Worm (Caenorhabditis elegans) whole organism, L1 larva: Measurements from ENCODE around the gene gos-28.

Source experiments
- C04F5.9 ChIP-seq: sonication (generic microtip); optimal IDR thresholded peaks from 2 replicates; lab custom pipeline; 2016; ENCODE audit warnings: missing genetic modification characterization, missing compliant biosample characterization
- C16A3.4 ChIP-seq: fragments of 150-350 bp; optimal IDR thresholded peaks from 2 replicates; lab custom pipeline; 2014; ENCODE audit warnings: missing biosample characterization, missing genetic modification characterization
- aha-1 ChIP-seq: fragments of 150-350 bp; optimal IDR thresholded peaks from 2 replicates; lab custom pipeline; 2014; ENCODE audit warnings: missing biosample characterization, missing genetic modification characterization
- alr-1 ChIP-seq: fragments of 200-800 bp; sonication (Bioruptor generic); optimal IDR thresholded peaks from 2 replicates; lab custom pipeline; 2018; ENCODE audit warnings: borderline replicate concordance, mild to moderate bottlenecking, missing genetic modification characterization, missing compliant biosample characterization
- ama-1 ChIP-seq: fragments of 150-350 bp; optimal IDR thresholded peaks from 2 replicates; lab custom pipeline; 2014
- blmp-1 ChIP-seq: fragments of 150-350 bp; optimal IDR thresholded peaks from 2 replicates; lab custom pipeline; 2014; ENCODE audit warnings: missing biosample characterization, missing genetic modification characterization
- ceh-63 ChIP-seq: fragments of 200-800 bp; sonication (Bioruptor generic); optimal IDR thresholded peaks from 2 replicates; lab custom pipeline; 2018; ENCODE audit warnings: mild to moderate bottlenecking, missing genetic modification characterization, missing compliant biosample characterization
- ceh-82 ChIP-seq, 3 experiments: fragments of 150-350 bp in 1 of 3; sonication (generic microtip) in 2 of 3; optimal IDR thresholded peaks; 2 replicates each; lab custom pipeline; 2014 to 2017; ENCODE audit warnings: missing biosample characterization in 3 of 3, missing genetic modification characterization in 3 of 3
- dpl-1 ChIP-seq, 3 experiments: fragments of 150-350 bp in 2 of 3; sonication (generic microtip) in 1 of 3; optimal IDR thresholded peaks; 2 replicates each; lab custom pipeline; 2014 to 2017; ENCODE audit warnings: missing biosample characterization in 3 of 3, missing genetic modification characterization in 3 of 3, missing genetic modification reagents in 3 of 3
- efl-1 ChIP-seq, 4 experiments: fragments of 150-350 bp; optimal IDR thresholded peaks in 3 of 4; peaks in 1 of 4; 1 replicate in 1 of 4; 2 replicates in 3 of 4; lab custom pipeline; 2014; ENCODE audit warnings: missing biosample characterization in 2 of 4, missing genetic modification characterization in 2 of 4, missing genetic modification reagents in 2 of 4
- egl-27 ChIP-seq, 2 experiments: fragments of 150-350 bp in 1 of 2; sonication (generic microtip); optimal IDR thresholded peaks; 3 replicates each; lab custom pipeline; 2017 to 2018; ENCODE audit warnings: missing biosample characterization in 2 of 2, missing genetic modification characterization in 2 of 2, missing genetic modification reagents in 2 of 2
- elt-3 ChIP-seq, 6 experiments: fragments of 150-350 bp in 1 of 6; sonication (generic microtip); optimal IDR thresholded peaks; 2 replicates each; lab custom pipeline; 2017 to 2018; ENCODE audit warnings: missing biosample characterization in 6 of 6, missing genetic modification characterization in 6 of 6, inconsistent platforms in 1 of 6
- fkh-10 ChIP-seq: sonication (generic microtip); optimal IDR thresholded peaks from 2 replicates; lab custom pipeline; 2017; ENCODE audit warnings: missing biosample characterization, missing genetic modification reagents, missing genetic modification characterization
- fkh-4 ChIP-seq: sonication (generic microtip); optimal IDR thresholded peaks from 2 replicates; lab custom pipeline; 2016; ENCODE audit warnings: missing compliant biosample characterization, missing genetic modification characterization, borderline replicate concordance
- fkh-8 ChIP-seq: sonication (generic microtip); optimal IDR thresholded peaks from 2 replicates; lab custom pipeline; 2016; ENCODE audit warnings: mild to moderate bottlenecking, missing genetic modification characterization, missing compliant biosample characterization
- fos-1 ChIP-seq: fragments of 150-350 bp; optimal IDR thresholded peaks from 2 replicates; lab custom pipeline; 2014; ENCODE audit warnings: missing biosample characterization, missing genetic modification characterization
- hlh-17 ChIP-seq: fragments of 200-800 bp; sonication (Bioruptor generic); optimal IDR thresholded peaks from 2 replicates; lab custom pipeline; 2018; ENCODE audit warnings: missing genetic modification characterization, mild to moderate bottlenecking, missing compliant biosample characterization, moderate library complexity, borderline replicate concordance
- hlh-4 ChIP-seq: sonication (generic microtip); optimal IDR thresholded peaks from 2 replicates; lab custom pipeline; 2016; ENCODE audit warnings: mild to moderate bottlenecking, missing genetic modification characterization, missing compliant biosample characterization
- hpl-2 ChIP-seq: fragments of 150-350 bp; optimal IDR thresholded peaks from 2 replicates; lab custom pipeline; 2014; ENCODE audit warnings: missing biosample characterization, missing genetic modification reagents, missing genetic modification characterization
- lin-14 ChIP-seq: fragments of 200-800 bp; sonication (Bioruptor generic); optimal IDR thresholded peaks from 2 replicates; lab custom pipeline; 2018; ENCODE audit warnings: mild to moderate bottlenecking, missing genetic modification characterization, moderate library complexity, missing compliant biosample characterization
- lsy-2 ChIP-seq, 2 experiments: fragments of 150-350 bp; optimal IDR thresholded peaks; 2 replicates each; lab custom pipeline; 2014; ENCODE audit warnings: missing biosample characterization in 2 of 2, missing genetic modification characterization in 2 of 2
- mab-9 ChIP-seq: fragments of 200-800 bp; sonication (Bioruptor generic); IDR thresholded peaks from 2 replicates; pipeline ENCODE4 v1.3.6; 2022; ENCODE audit warnings: missing genetic modification reagents, missing genetic modification characterization, missing compliant biosample characterization
- mdl-1 ChIP-seq, 2 experiments: fragments of 150-350 bp; optimal IDR thresholded peaks; 2 replicates each; lab custom pipeline; 2014 to 2017; ENCODE audit warnings: missing biosample characterization in 2 of 2, missing genetic modification characterization in 2 of 2, inconsistent platforms in 1 of 2
- mef-2 ChIP-seq: fragments of 150-350 bp; optimal IDR thresholded peaks from 2 replicates; lab custom pipeline; 2014; ENCODE audit warnings: missing biosample characterization, missing genetic modification characterization
- mep-1 ChIP-seq: fragments of 150-350 bp; optimal IDR thresholded peaks from 2 replicates; lab custom pipeline; 2014; ENCODE audit warnings: missing biosample characterization, missing genetic modification characterization
- nhr-11 ChIP-seq: fragments of 150-350 bp; optimal IDR thresholded peaks from 2 replicates; lab custom pipeline; 2014; ENCODE audit warnings: missing biosample characterization, missing genetic modification characterization
- nhr-12 ChIP-seq: sonication (generic microtip); optimal IDR thresholded peaks from 2 replicates; lab custom pipeline; 2017; ENCODE audit warnings: missing biosample characterization, missing genetic modification characterization
- nhr-19 ChIP-seq: fragments of 200-800 bp; sonication (Bioruptor generic); conservative IDR thresholded peaks from 2 replicates; pipeline ENCODE4 v1.3.6; 2022; ENCODE audit warnings: missing genetic modification characterization, missing compliant biosample characterization
- nhr-20 ChIP-seq: sonication (generic microtip); optimal IDR thresholded peaks from 2 replicates; lab custom pipeline; 2016; ENCODE audit warnings: mild to moderate bottlenecking, missing genetic modification characterization, missing compliant biosample characterization
- nhr-237 ChIP-seq: fragments of 150-350 bp; optimal IDR thresholded peaks from 2 replicates; lab custom pipeline; 2014; ENCODE audit warnings: missing biosample characterization, missing genetic modification characterization
- nhr-47 ChIP-seq: sonication (generic microtip); optimal IDR thresholded peaks from 2 replicates; lab custom pipeline; 2016; ENCODE audit warnings: mild to moderate bottlenecking, missing genetic modification characterization, moderate library complexity, missing compliant biosample characterization
- nhr-71 ChIP-seq: sonication (generic microtip); optimal IDR thresholded peaks from 2 replicates; lab custom pipeline; 2016; ENCODE audit warnings: mild to moderate bottlenecking, missing genetic modification characterization, moderate library complexity, missing compliant biosample characterization
- nhr-77 ChIP-seq: fragments of 150-350 bp; optimal IDR thresholded peaks from 2 replicates; lab custom pipeline; 2014; ENCODE audit warnings: missing biosample characterization, missing genetic modification characterization
- nhr-84 ChIP-seq: sonication (generic microtip); optimal IDR thresholded peaks from 2 replicates; lab custom pipeline; 2017; ENCODE audit warnings: missing biosample characterization, missing genetic modification characterization
- nhr-85 ChIP-seq: sonication (generic microtip); peaks from one replicate; lab custom pipeline; 2016; ENCODE audit warnings: missing genetic modification characterization, inconsistent platforms, missing compliant biosample characterization
- nhr-90 ChIP-seq: sonication (generic microtip); optimal IDR thresholded peaks from 2 replicates; lab custom pipeline; 2016; ENCODE audit warnings: mild to moderate bottlenecking, missing genetic modification characterization, missing compliant biosample characterization; ENCODE audit not compliant: poor library complexity
- pag-3 ChIP-seq: sonication (generic microtip); optimal IDR thresholded peaks from 2 replicates; lab custom pipeline; 2017; ENCODE audit warnings: missing genetic modification characterization, mild to moderate bottlenecking, missing compliant biosample characterization, antibody characterized with exemption, borderline replicate concordance; ENCODE audit not compliant: insufficient read depth
- pax-3 ChIP-seq: fragments of 200-800 bp; sonication (Bioruptor generic); optimal IDR thresholded peaks from 2 replicates; lab custom pipeline; 2018; ENCODE audit warnings: mild to moderate bottlenecking, missing genetic modification characterization, moderate library complexity, missing compliant biosample characterization
- pqm-1 ChIP-seq: sonication (generic microtip); optimal IDR thresholded peaks from 3 replicates; lab custom pipeline; 2017; ENCODE audit warnings: missing biosample characterization, missing genetic modification characterization
- rnt-1 ChIP-seq: sonication (generic microtip); optimal IDR thresholded peaks from 2 replicates; lab custom pipeline; 2016; ENCODE audit warnings: mild to moderate bottlenecking, missing genetic modification characterization, moderate library complexity, missing compliant biosample characterization
- skn-1 ChIP-seq: fragments of 150-350 bp; optimal IDR thresholded peaks from 2 replicates; lab custom pipeline; 2014; ENCODE audit warnings: missing biosample characterization, missing genetic modification characterization
- swsn-7 ChIP-seq: sonication (generic microtip); optimal IDR thresholded peaks from 2 replicates; lab custom pipeline; 2016; ENCODE audit warnings: missing genetic modification characterization, missing compliant biosample characterization
- unc-130 ChIP-seq: fragments of 150-350 bp; optimal IDR thresholded peaks from 2 replicates; lab custom pipeline; 2017; ENCODE audit warnings: missing biosample characterization, missing genetic modification characterization, inconsistent platforms
- unc-30 ChIP-seq: sonication (generic microtip); optimal IDR thresholded peaks from 2 replicates; lab custom pipeline; 2017; ENCODE audit warnings: missing biosample characterization, missing genetic modification characterization
- unc-98 ChIP-seq: fragments of 200-800 bp; sonication (Bioruptor generic); IDR thresholded peaks from 2 replicates; pipeline ENCODE4 v1.3.6; 2022; ENCODE audit warnings: missing genetic modification characterization, missing compliant biosample characterization
- vab-15 ChIP-seq: sonication (generic microtip); optimal IDR thresholded peaks from 2 replicates; lab custom pipeline; 2017; ENCODE audit warnings: missing genotype, mild to moderate bottlenecking, missing genetic modification characterization, missing compliant biosample characterization
- ztf-11 ChIP-seq, 2 experiments: sonication (generic microtip); optimal IDR thresholded peaks; 2 replicates each; lab custom pipeline; 2016 to 2017; ENCODE audit warnings: missing genetic modification characterization in 2 of 2, missing biosample characterization in 1 of 2, missing compliant biosample characterization in 1 of 2
- ztf-4 ChIP-seq: fragments of 150-350 bp; optimal IDR thresholded peaks from 2 replicates; lab custom pipeline; 2014; ENCODE audit warnings: missing biosample characterization, missing genetic modification characterization

gos-28 gene

ce11 chrIII:7336214-7336613, 12.8 kb downstream of the gos-28 start, which contains the start of gene gsp-2 (continued):
- TF ChIP-seq nhr-19 (GFP tag; lab: Robert Waterston, UW) (peak; percentile 81), C16A3.4 (peak; percentile 74), nhr-47 (tag; lab: Kevin White, UChicago) (peak; percentile 57), unc-130 (tag; lab: Kevin White, UChicago) (peak; percentile 81), mep-1 (tag; lab: Kevin White, UChicago) (peak; percentile 65), ztf-11 (tag; optimal IDR thresholded peaks at IDR 0.05; lab: Kevin White, UChicago) (no peak), C04F5.9 (no peak), hlh-17 (GFP tag; lab: Kevin White, UChicago) (no peak), vab-15 (tag; lab: Kevin White, UChicago) (peak; percentile 81), dpl-1 (GFP tag; optimal IDR thresholded peaks at IDR 0.05; lab: Kevin White, UChicago) (peak; percentile 66 to 74 (median 70)), hpl-2 (GFP tag; lab: Kevin White, UChicago) (peak; percentile 23), pqm-1 (tag; lab: Kevin White, UChicago) (no peak)

ce11 chrIII:7335220-7335619, 13.8 kb downstream of the gos-28 start, which contains the start of gene F56C9.10:
Gene F56C9.10 (minus strand): TSS chrIII:7335316.
- TF ChIP-seq nhr-84 (tag; lab: Kevin White, UChicago) (no peak), nhr-90 (peak; percentile 81), efl-1 (optimal IDR thresholded peaks at IDR 0.05; lab: Kevin White, UChicago) (peak; percentile 81 to 82), efl-1 (GFP tag; optimal IDR thresholded peaks at IDR 0.05 in 1 of 2; lab: Kevin White, UChicago) (peak; percentile 67 to 95), nhr-71 (peak; percentile 97), mef-2 (tag; lab: Kevin White, UChicago) (peak; percentile 74), alr-1 (tag; lab: Kevin White, UChicago) (no peak), ztf-4 (peak; percentile 87), nhr-12 (tag; lab: Kevin White, UChicago) (no peak), unc-30 (tag; lab: Kevin White, UChicago) (no peak), pag-3 (no peak), mep-1 (tag; lab: Kevin White, UChicago) (peak; percentile 87), hlh-17 (GFP tag; lab: Kevin White, UChicago) (no peak), lin-14 (peak; percentile 97), aha-1 (tag; lab: Kevin White, UChicago) (no peak), ceh-63 (no peak), ama-1 (lab: Kevin White, UChicago) (peak; percentile 38), unc-130 (tag; lab: Kevin White, UChicago) (peak; percentile 78), pqm-1 (tag; lab: Kevin White, UChicago) (no peak), pax-3 (tag; lab: Kevin White, UChicago) (no peak), ceh-82 (tag; optimal IDR thresholded peaks at IDR 0.05; lab: Kevin White, UChicago) (peak; percentile 66 to 88 (median 70)), fkh-8 (tag; lab: Kevin White, UChicago) (peak; percentile 90), swsn-7 (peak; percentile 85), elt-3 (tag; optimal IDR thresholded peaks at IDR 0.05; lab: Kevin White, UChicago) (peak in 3 of 6 experiments; percentile 58 to 86 (median 80)), egl-27 (tag; optimal IDR thresholded peaks at IDR 0.05; lab: Kevin White, UChicago) (peak; percentile 32 to 79), blmp-1 (peak; percentile 100), vab-15 (tag; lab: Kevin White, UChicago) (no peak), unc-98 (GFP tag; lab: Robert Waterston, UW) (peak; percentile 46), nhr-11 (tag; lab: Kevin White, UChicago) (peak; percentile 80), fos-1 (peak; percentile 80), mab-9 (GFP tag; lab: Robert Waterston, UW) (no peak), nhr-20 (tag; lab: Kevin White, UChicago) (peak; percentile 94), lsy-2 (tag; optimal IDR thresholded peaks at IDR 0.05; lab: Kevin White, UChicago) (peak; percentile 92 to 96), fkh-4 (tag; lab: Kevin White, UChicago) (no peak), nhr-19 (GFP tag; lab: Robert Waterston, UW) (peak; percentile 86), mdl-1 (tag; optimal IDR thresholded peaks at IDR 0.05; lab: Kevin White, UChicago) (peak; percentile 56 to 99), fkh-10 (GFP tag; lab: Kevin White, UChicago) (peak; percentile 35), nhr-85 (tag; lab: Kevin White, UChicago) (peak; percentile 92), hlh-4 (tag; lab: Kevin White, UChicago) (no peak), skn-1 (tag; lab: Kevin White, UChicago) (peak; percentile 86), hpl-2 (GFP tag; lab: Kevin White, UChicago) (no peak), nhr-237 (no peak), rnt-1 (tag; lab: Kevin White, UChicago) (peak; percentile 93), nhr-77 (tag; lab: Kevin White, UChicago) (peak; percentile 40)
